Worm (Caenorhabditis elegans): ENCODE data around the gene sna-2.
"Not testable (repeated sequence)": the region's sequence is repeated elsewhere in the genome, so short reads cannot be mapped to it uniquely, and the experiment has no call there.

sna-2 gene

ce11 chrIV:9767054-9767453, 10.4 kb downstream of the sna-2 start, which contains the start of gene msp-79:
Gene msp-79 (minus strand): TSS chrIV:9767154.
- TF ChIP-seq lsy-2, mls-2, M03D4.4 (tag; optimal IDR thresholded peaks at IDR 0.05): not testable (repeated sequence)

- TF ChIP-seq ceh-39 (tag; optimal IDR thresholded peaks at IDR 0.05) (no peak), cnd-1 (tag; optimal IDR thresholded peaks at IDR 0.05) (no peak), nhr-12 (tag; optimal IDR thresholded peaks at IDR 0.05) (no peak), hlh-1 (tag; optimal IDR thresholded peaks at IDR 0.05) (no peak), ztf-11 (tag; optimal IDR thresholded peaks at IDR 0.05) (no peak), ham-2 (GFP tag; optimal IDR thresholded peaks at IDR 0.05) (no peak), lsy-2 (tag; optimal IDR thresholded peaks at IDR 0.05) (no peak), sptf-1 (tag; optimal IDR thresholded peaks at IDR 0.05) (no peak), nhr-2 (tag; optimal IDR thresholded peaks at IDR 0.05) (no peak), nhr-28 (tag; optimal IDR thresholded peaks at IDR 0.05) (no peak), mab-5 (tag; optimal IDR thresholded peaks at IDR 0.05) (no peak)
Observed at ce11 chrIV:9766250-9766649, 11.2 kb downstream of the sna-2 start, which contains the start of gene ssp-36. Gene ssp-36 (minus strand): TSS chrIV:9766350.

- TF ChIP-seq elt-1 (tag; optimal IDR thresholded peaks at IDR 0.05; ENCODE audit: borderline replicate concordance, insufficient read depth) (no peak), pha-4 (tag; optimal IDR thresholded peaks at IDR 0.05) (no peak), ces-1 (GFP tag; optimal IDR thresholded peaks at IDR 0.05) (no peak), lin-32 (GFP tag; optimal IDR thresholded peaks at IDR 0.05) (no peak), ham-2 (GFP tag; optimal IDR thresholded peaks at IDR 0.05) (no peak), mls-2 (tag; optimal IDR thresholded peaks at IDR 0.05) (no peak), ceh-43 (GFP tag; optimal IDR thresholded peaks at IDR 0.05) (no peak), drap-1 (GFP tag; optimal IDR thresholded peaks at IDR 0.05) (no peak), ztf-11 (tag; optimal IDR thresholded peaks at IDR 0.05) (no peak), nhr-12 (tag; optimal IDR thresholded peaks at IDR 0.05) (no peak), mab-5 (tag; optimal IDR thresholded peaks at IDR 0.05) (no peak), unc-39 (tag; optimal IDR thresholded peaks at IDR 0.05) (no peak), tbx-8 (GFP tag; optimal IDR thresholded peaks at IDR 0.05) (no peak), lin-13 (tag; optimal IDR thresholded peaks at IDR 0.05) (no peak), nhr-28 (tag; optimal IDR thresholded peaks at IDR 0.05) (no peak), zip-8 (tag; optimal IDR thresholded peaks at IDR 0.05) (no peak)
Observed at ce11 chrIV:9762667-9763173, 14.7 kb downstream of the sna-2 start.

- TF ChIP-seq ceh-39 (tag; optimal IDR thresholded peaks at IDR 0.05) (no peak), pha-4 (tag; optimal IDR thresholded peaks at IDR 0.05) (no peak), mep-1 (tag; optimal IDR thresholded peaks at IDR 0.05) (no peak), ceh-43 (GFP tag; optimal IDR thresholded peaks at IDR 0.05) (no peak), drap-1 (GFP tag; optimal IDR thresholded peaks at IDR 0.05) (no peak), flh-1 (GFP tag; optimal IDR thresholded peaks at IDR 0.05) (no peak), nhr-12 (tag; optimal IDR thresholded peaks at IDR 0.05) (no peak), zip-8 (tag; optimal IDR thresholded peaks at IDR 0.05) (no peak), sem-2 (GFP tag; optimal IDR thresholded peaks at IDR 0.05) (no peak), sptf-1 (tag; optimal IDR thresholded peaks at IDR 0.05) (no peak), nhr-28 (tag; optimal IDR thresholded peaks at IDR 0.05) (no peak), ham-2 (GFP tag; optimal IDR thresholded peaks at IDR 0.05) (no peak), mls-2 (tag; optimal IDR thresholded peaks at IDR 0.05) (no peak), nhr-2 (tag; optimal IDR thresholded peaks at IDR 0.05) (no peak), unc-62 (GFP tag; optimal IDR thresholded peaks at IDR 0.05) (no peak), tbx-8 (GFP tag; optimal IDR thresholded peaks at IDR 0.05) (no peak)
Observed at ce11 chrIV:9761751-9762150, 15.7 kb downstream of the sna-2 start.

- TF ChIP-seq nhr-12 (tag; optimal IDR thresholded peaks at IDR 0.05) = no peak
- TF ChIP-seq unc-39 (tag; optimal IDR thresholded peaks at IDR 0.05) = no peak
- TF ChIP-seq sem-2 (GFP tag; optimal IDR thresholded peaks at IDR 0.05) = no peak
- no peak for TF ChIP-seq cnd-1 (tag; optimal IDR thresholded peaks at IDR 0.05)
- no peak for TF ChIP-seq ham-2 (GFP tag; optimal IDR thresholded peaks at IDR 0.05)
- TF ChIP-seq hlh-1 (tag; optimal IDR thresholded peaks at IDR 0.05) = no peak
- no peak for TF ChIP-seq nhr-76 (tag; optimal IDR thresholded peaks at IDR 0.05)
- TF ChIP-seq snpc-4 (tag; optimal IDR thresholded peaks at IDR 0.05) = no peak
- no peak for TF ChIP-seq sptf-1 (tag; optimal IDR thresholded peaks at IDR 0.05)
- TF ChIP-seq blmp-1 (tag; optimal IDR thresholded peaks at IDR 0.05) = no peak
- no peak for TF ChIP-seq ceh-39 (tag; optimal IDR thresholded peaks at IDR 0.05)
- TF ChIP-seq ceh-43 (GFP tag; optimal IDR thresholded peaks at IDR 0.05) = no peak
- TF ChIP-seq elt-3 (tag; optimal IDR thresholded peaks at IDR 0.05) = no peak
- no peak for TF ChIP-seq tbx-8 (GFP tag; optimal IDR thresholded peaks at IDR 0.05)
- TF ChIP-seq flh-1 (GFP tag; optimal IDR thresholded peaks at IDR 0.05) = no peak
- no peak for TF ChIP-seq pha-4 (tag; optimal IDR thresholded peaks at IDR 0.05)
- TF ChIP-seq ztf-11 (tag; optimal IDR thresholded peaks at IDR 0.05) = no peak
- no peak for TF ChIP-seq zip-8 (tag; optimal IDR thresholded peaks at IDR 0.05)
- TF ChIP-seq nhr-28 (tag; optimal IDR thresholded peaks at IDR 0.05) = no peak
Observed at ce11 chrIV:9757425-9757740, 20.1 kb downstream of the sna-2 start, which contains the start of gene nhr-97. Gene nhr-97 (plus strand): TSS chrIV:9757641.
